Fruit fly (Drosophila melanogaster) whole organism, prepupa: ENCODE results near the gene Cul5.

ENCODE experiments used
- Blimp-1 ChIP-seq: fragments of 200-800 bp; sonication (Bioruptor generic); optimal IDR thresholded peaks from 3 replicates; lab custom pipeline; 2017; ENCODE audit warnings: missing biosample characterization, missing genetic modification characterization, mild to moderate bottlenecking, moderate library complexity, missing genetic modification reagents
- CG10669 ChIP-seq: fragments of 200-800 bp; sonication (Bioruptor generic); optimal IDR thresholded peaks from 3 replicates; lab custom pipeline; 2018; ENCODE audit warnings: missing biosample characterization, mild to moderate bottlenecking, missing genetic modification characterization, moderate library complexity
- CG16779 ChIP-seq: fragments of 200-800 bp; sonication (Bioruptor generic); optimal IDR thresholded peaks from 3 replicates; lab custom pipeline; 2017; ENCODE audit warnings: missing biosample characterization, mild to moderate bottlenecking, missing genetic modification characterization
- CG7368 ChIP-seq: fragments of 200-800 bp; sonication (Bioruptor generic); optimal IDR thresholded peaks from 3 replicates; lab custom pipeline; 2016; ENCODE audit warnings: missing biosample characterization, missing genetic modification characterization
- CG8632 ChIP-seq: fragments of 200-800 bp; sonication (Bioruptor generic); optimal IDR thresholded peaks from 3 replicates; lab custom pipeline; 2016; ENCODE audit warnings: missing biosample characterization, missing genetic modification characterization
- OdsH ChIP-seq: fragments of 200-800 bp; sonication (Bioruptor generic); optimal IDR thresholded peaks from 3 replicates; lab custom pipeline; 2016; ENCODE audit warnings: missing biosample characterization, missing genetic modification characterization
- achi ChIP-seq: fragments of 200-800 bp; sonication (Bioruptor generic); optimal IDR thresholded peaks from 3 replicates; lab custom pipeline; 2016; ENCODE audit warnings: missing biosample characterization, missing genetic modification characterization
- acj6 ChIP-seq: fragments of 200-800 bp; sonication (Bioruptor generic); optimal IDR thresholded peaks from 3 replicates; lab custom pipeline; 2016; ENCODE audit warnings: missing biosample characterization, missing genetic modification characterization
- svp ChIP-seq: fragments of 200-800 bp; sonication (Bioruptor generic); peaks from one replicate; lab custom pipeline; 2016; ENCODE audit warnings: missing biosample characterization, missing genetic modification characterization
- vri ChIP-seq: fragments of 200-800 bp; sonication (Bioruptor generic); optimal IDR thresholded peaks from 3 replicates; lab custom pipeline; 2016; ENCODE audit warnings: missing biosample characterization, mild to moderate bottlenecking, missing genetic modification characterization

dm6 chr3R:29038960-29039581 lies 23.7 kb downstream of the Cul5 start, which contains the start of the genes Slu7 and Pkc98E:
- no peak for TF ChIP-seq CG10669 (GFP tag; lab: Kevin White, UChicago)
- TF ChIP-seq CG8632 (GFP tag; lab: Kevin White, UChicago) = peak; percentile 2
- no peak for TF ChIP-seq achi (GFP tag; lab: Kevin White, UChicago)
- TF ChIP-seq svp (GFP tag; lab: Kevin White, UChicago) = no peak
- peak; percentile 41 for TF ChIP-seq OdsH
- TF ChIP-seq CG7368 = peak; percentile 30
- peak; percentile 27 for TF ChIP-seq acj6 (GFP tag; lab: Kevin White, UChicago)
- no peak for TF ChIP-seq Blimp-1 (GFP tag; lab: Kevin White, UChicago)
- TF ChIP-seq vri (GFP tag; lab: Kevin White, UChicago) = no peak
- no peak for TF ChIP-seq CG16779
